Fruit fly (Drosophila melanogaster): ENCODE measurements around the gene ValRS-m.

The ValRS-m gene

dm6 chr3L:8985848-8986320, 21.3 kb upstream of the ValRS-m start, which contains the start of gene Galk (continued):
- TF ChIP-seq dpn (GFP tag; optimal IDR thresholded peaks at IDR 0.05) (peak; percentile 68 to 75), CG5953 (GFP tag; IDR thresholded peaks at IDR 0.05) (peak; percentile 50; the same call in 1 of the 2 replicates), fd64A (GFP tag; optimal IDR thresholded peaks at IDR 0.05) (peak; percentile 83), CG9727 (GFP tag; optimal IDR thresholded peaks at IDR 0.05) (peak; percentile 22), CG15514 (GFP tag; optimal IDR thresholded peaks at IDR 0.05) (peak; percentile 72), esg (GFP tag; conservative IDR thresholded peaks at IDR 0.05) (no peak), CG10321 (GFP tag; IDR thresholded peaks at IDR 0.05) (no peak), ATbp (GFP tag; optimal IDR thresholded peaks at IDR 0.05) (peak; percentile 83), dysf (GFP tag; IDR thresholded peaks at IDR 0.05) (peak; percentile 69), CG10274 (GFP tag; optimal IDR thresholded peaks at IDR 0.05) (peak; percentile 11), PHDP (tag; optimal IDR thresholded peaks at IDR 0.05) (peak; percentile 52), CG8281 (tag; optimal IDR thresholded peaks at IDR 0.05) (peak; percentile 42), CG17385 (GFP tag; optimal IDR thresholded peaks at IDR 0.05) (no peak), fd3F (GFP tag; optimal IDR thresholded peaks at IDR 0.05) (peak; percentile 24), CG8290 (GFP tag; optimal IDR thresholded peaks at IDR 0.05) (no peak), CG8290 (tag; optimal IDR thresholded peaks at IDR 0.05) (peak in 1 of 2 experiments; percentile 93), da (GFP tag; optimal IDR thresholded peaks at IDR 0.05) (peak; percentile 13), NFAT (GFP tag; IDR thresholded peaks at IDR 0.05) (peak; percentile 87), Dad (GFP tag; optimal IDR thresholded peaks at IDR 0.05) (no peak), shn (GFP tag; optimal IDR thresholded peaks at IDR 0.05) (peak; percentile 55), sisA (GFP tag; IDR thresholded peaks at IDR 0.05) (peak; percentile 32; the same call in 1 of the 2 replicates), CG1602 (GFP tag; optimal IDR thresholded peaks at IDR 0.05) (peak; percentile 4), pho (GFP tag; optimal IDR thresholded peaks at IDR 0.05) (peak; percentile 36), HLHmδ (GFP tag; optimal IDR thresholded peaks at IDR 0.05) (no peak), CG33213 (GFP tag; optimal IDR thresholded peaks at IDR 0.05) (peak; percentile 45), Dip3 (GFP tag; optimal IDR thresholded peaks at IDR 0.05) (peak; percentile 43), CG15011 (GFP tag; optimal IDR thresholded peaks at IDR 0.05) (peak; percentile 35), sens (GFP tag) (peak; percentile 65), E2f1 (GFP tag; IDR thresholded peaks at IDR 0.05) (peak; percentile 71), CG30431 (GFP tag; optimal IDR thresholded peaks at IDR 0.05) (no peak), CTCF (GFP tag; optimal IDR thresholded peaks at IDR 0.05) (no peak), CG10366 (GFP tag; IDR thresholded peaks at IDR 0.05) (peak; percentile 63), kah (GFP tag; optimal IDR thresholded peaks at IDR 0.05) (peak; percentile 30), CG15696 (tag; optimal IDR thresholded peaks at IDR 0.05) (no peak), CG4424 (GFP tag; optimal IDR thresholded peaks at IDR 0.05) (peak; percentile 3), cas (GFP tag; IDR thresholded peaks at IDR 0.05) (peak; percentile 31; the same call in 1 of the 2 replicates), stwl (tag; optimal IDR thresholded peaks at IDR 0.05) (no peak), Ravus (GFP tag; IDR thresholded peaks at IDR 0.05) (peak; percentile 4; the same call in 1 of the 2 replicates), sug (tag; optimal IDR thresholded peaks at IDR 0.05) (peak; percentile 79), B-H2 (GFP tag; optimal IDR thresholded peaks at IDR 0.05) (peak; percentile 48), CG32532 (GFP tag; IDR thresholded peaks at IDR 0.05) (peak; percentile 92), CG11085 (GFP tag; IDR thresholded peaks at IDR 0.05) (peak; percentile 46; the same call in 1 of the 2 replicates), zfh2 (GFP tag; optimal IDR thresholded peaks at IDR 0.05) (peak; percentile 56), lab (GFP tag; optimal IDR thresholded peaks at IDR 0.05) (peak; percentile 85), zf30C (GFP tag; optimal IDR thresholded peaks at IDR 0.05) (no peak), her (GFP tag; optimal IDR thresholded peaks at IDR 0.05) (peak; percentile 65), sqz (GFP tag; optimal IDR thresholded peaks at IDR 0.05) (no peak), Poxn (GFP tag; IDR thresholded peaks at IDR 0.05) (no peak), Stat92E (GFP tag; optimal IDR thresholded peaks at IDR 0.05) (no peak), tap (tag; optimal IDR thresholded peaks at IDR 0.05) (peak; percentile 48), mam (GFP tag; optimal IDR thresholded peaks at IDR 0.05) (peak; percentile 82), CG18599 (GFP tag; optimal IDR thresholded peaks at IDR 0.05) (peak; percentile 85)

All from whole organism, embryonic.